Fruit fly (Drosophila melanogaster): ENCODE results near the gene CG5958.

CG5958 gene

dm6 chr2L:7396962-7397361, 36.4 kb downstream of the CG5958 start (continued):
- TF ChIP-seq MTF-1 (GFP tag; optimal IDR thresholded peaks at IDR 0.05; ENCODE audit: borderline replicate concordance) (peak; percentile 37), C15 (GFP tag; IDR thresholded peaks at IDR 0.05) (peak; percentile 30; the same call in 1 of the 3 replicates), Awh (GFP tag; IDR thresholded peaks at IDR 0.05) (peak; percentile 73; the same call in 1 of the 2 replicates), CG3847 (GFP tag; IDR thresholded peaks at IDR 0.05) (peak; percentile 53; the same call in 1 of the 2 replicates), vnd (GFP tag; IDR thresholded peaks at IDR 0.05; ENCODE audit: partially characterized antibody) (no peak), jing (GFP tag; optimal IDR thresholded peaks at IDR 0.05) (no peak), CG8478 (optimal IDR thresholded peaks at IDR 0.05) (no peak), kni (GFP tag; optimal IDR thresholded peaks at IDR 0.05) (no peak), repo (GFP tag; optimal IDR thresholded peaks at IDR 0.05) (no peak), CG4730 (GFP tag; IDR thresholded peaks at IDR 0.05) (peak; percentile 76), CG14014 (GFP tag; IDR thresholded peaks at IDR 0.05) (peak; percentile 74), CG4854 (GFP tag; optimal IDR thresholded peaks at IDR 0.05) (peak; percentile 31), sim (GFP tag; IDR thresholded peaks at IDR 0.05) (no peak), sc (optimal IDR thresholded peaks at IDR 0.05) (no peak), sc (GFP tag; optimal IDR thresholded peaks at IDR 0.05) (peak; percentile 6), CG10274 (GFP tag; optimal IDR thresholded peaks at IDR 0.05) (peak; percentile 51), bsh (GFP tag; optimal IDR thresholded peaks at IDR 0.05) (peak in 1 of 2 experiments; percentile 77), CG13123 (GFP tag; optimal IDR thresholded peaks at IDR 0.05) (no peak), lov (optimal IDR thresholded peaks at IDR 0.05) (no peak), lov (GFP tag; IDR thresholded peaks at IDR 0.05) (no peak), fd102C (GFP tag; optimal IDR thresholded peaks at IDR 0.05) (no peak), CG11695 (GFP tag; IDR thresholded peaks at IDR 0.05) (peak; percentile 81), HLHmδ (GFP tag; optimal IDR thresholded peaks at IDR 0.05) (no peak), Antp (GFP tag; optimal IDR thresholded peaks at IDR 0.05) (peak; percentile 34), CG8089 (GFP tag; optimal IDR thresholded peaks at IDR 0.05) (peak; percentile 39), Bgb (GFP tag; IDR thresholded peaks at IDR 0.05; ENCODE audit: partially characterized antibody) (no peak), mam (GFP tag; optimal IDR thresholded peaks at IDR 0.05) (peak; percentile 67), CG12236 (GFP tag; optimal IDR thresholded peaks at IDR 0.05) (no peak), crp (GFP tag; optimal IDR thresholded peaks at IDR 0.05) (no peak), CG31224 (GFP tag; IDR thresholded peaks at IDR 0.05) (peak; percentile 44; the same call in 1 of the 2 replicates), CoRest (tag; optimal IDR thresholded peaks at IDR 0.05) (peak; percentile 56), CG13296 (GFP tag; optimal IDR thresholded peaks at IDR 0.05) (peak; percentile 59), CG1024 (GFP tag; IDR thresholded peaks at IDR 0.05) (peak; percentile 58), CG5180 (GFP tag; optimal IDR thresholded peaks at IDR 0.05) (peak; percentile 12), CG10267 (tag; optimal IDR thresholded peaks at IDR 0.05) (peak; percentile 56), onecut (GFP tag; IDR thresholded peaks at IDR 0.05) (no peak), Neu2 (GFP tag; optimal IDR thresholded peaks at IDR 0.05; ENCODE audit: borderline replicate concordance) (no peak), CG10654 (GFP tag; optimal IDR thresholded peaks at IDR 0.05) (peak; percentile 41), CG17359 (tag; optimal IDR thresholded peaks at IDR 0.05) (peak; percentile 68), ind (GFP tag; optimal IDR thresholded peaks at IDR 0.05) (peak; percentile 73), NK7.1 (GFP tag; optimal IDR thresholded peaks at IDR 0.05) (peak; percentile 23), Pdp1 (GFP tag; optimal IDR thresholded peaks at IDR 0.05) (peak; percentile 52 to 72), ERR (GFP tag; optimal IDR thresholded peaks at IDR 0.05) (no peak), Mes4 (GFP tag; optimal IDR thresholded peaks at IDR 0.05) (no peak), H2.0 (GFP tag; IDR thresholded peaks at IDR 0.05) (peak; percentile 75), sima (GFP tag; optimal IDR thresholded peaks at IDR 0.05) (no peak), CG32767 (GFP tag; IDR thresholded peaks at IDR 0.05) (peak; percentile 63; the same call in 1 of the 2 replicates), CG13424 (tag; optimal IDR thresholded peaks at IDR 0.05) (peak; percentile 55), run (tag; optimal IDR thresholded peaks at IDR 0.05) (peak; percentile 60), CG1647 (GFP tag; optimal IDR thresholded peaks at IDR 0.05) (no peak), CG8944 (GFP tag; optimal IDR thresholded peaks at IDR 0.05) (peak; percentile 31)
